Worm (Caenorhabditis elegans) whole organism, late embryonic: Measurements from ENCODE around the gene egl-36.
A peak's percentile ranks its signal among the peaks of the same experiment; 100 is the strongest.

Experiments
- C38D4.7 ChIP-seq: fragments of 200-800 bp; sonication (Bioruptor generic); optimal IDR thresholded peaks from 2 replicates; lab custom pipeline; 2018; ENCODE audit warnings: mild to moderate bottlenecking, missing genetic modification characterization, moderate library complexity, missing compliant biosample characterization
- F13H6.1 ChIP-seq: sonication (generic microtip); optimal IDR thresholded peaks from 2 replicates; lab custom pipeline; 2016; ENCODE audit warnings: missing genetic modification characterization, missing compliant biosample characterization
- T23F11.4 ChIP-seq: fragments of 200-800 bp; sonication (Bioruptor generic); optimal IDR thresholded peaks from 2 replicates; lab custom pipeline; 2018; ENCODE audit warnings: mild to moderate bottlenecking, missing genetic modification characterization, missing compliant biosample characterization
- ama-1 ChIP-seq: fragments of 150-350 bp; optimal IDR thresholded peaks from 2 replicates; lab custom pipeline; 2014
- ceh-18 ChIP-seq: sonication (generic microtip); optimal IDR thresholded peaks from 2 replicates; lab custom pipeline; 2016; ENCODE audit warnings: missing genetic modification characterization, missing compliant biosample characterization
- ceh-19 ChIP-seq: fragments of 200-800 bp; sonication (Bioruptor generic); optimal IDR thresholded peaks from 2 replicates; lab custom pipeline; 2018; ENCODE audit warnings: mild to moderate bottlenecking, missing genetic modification characterization, missing compliant biosample characterization
- ceh-2 ChIP-seq: sonication (generic microtip); optimal IDR thresholded peaks from 2 replicates; lab custom pipeline; 2016; ENCODE audit warnings: missing genotype, missing genetic modification characterization, missing compliant biosample characterization
- ceh-24 ChIP-seq: sonication (generic microtip); optimal IDR thresholded peaks from 2 replicates; lab custom pipeline; 2016; ENCODE audit warnings: mild to moderate bottlenecking, missing genetic modification characterization, missing compliant biosample characterization
- ceh-30 ChIP-seq: fragments of 150-350 bp; optimal IDR thresholded peaks from 2 replicates; lab custom pipeline; 2014; ENCODE audit warnings: missing biosample characterization, missing genetic modification characterization
- ceh-31 ChIP-seq: sonication (generic microtip); optimal IDR thresholded peaks from 2 replicates; lab custom pipeline; 2016; ENCODE audit warnings: missing genetic modification characterization, missing compliant biosample characterization
- ceh-34 ChIP-seq: sonication (generic microtip); optimal IDR thresholded peaks from 2 replicates; lab custom pipeline; 2016; ENCODE audit warnings: mild to moderate bottlenecking, missing genetic modification characterization, missing compliant biosample characterization
- ceh-45 ChIP-seq: fragments of 200-800 bp; sonication (Bioruptor generic); IDR thresholded peaks from 2 replicates; pipeline ENCODE4 v1.3.6; 2022; ENCODE audit warnings: missing genetic modification reagents, missing genetic modification characterization, missing compliant biosample characterization
- ceh-48 ChIP-seq: sonication (generic microtip); optimal IDR thresholded peaks from 2 replicates; lab custom pipeline; 2016; ENCODE audit warnings: missing genetic modification characterization, inconsistent platforms, missing compliant biosample characterization
- ceh-9 ChIP-seq: sonication (generic microtip); optimal IDR thresholded peaks from 2 replicates; lab custom pipeline; 2016; ENCODE audit warnings: mild to moderate bottlenecking, missing genetic modification characterization, inconsistent platforms, missing compliant biosample characterization
- che-1 ChIP-seq: sonication (generic microtip); optimal IDR thresholded peaks from 2 replicates; lab custom pipeline; 2016; ENCODE audit warnings: mild to moderate bottlenecking, missing genetic modification characterization, missing compliant biosample characterization
- elt-2 ChIP-seq: sonication (generic microtip); optimal IDR thresholded peaks from 2 replicates; lab custom pipeline; 2016; ENCODE audit warnings: missing genetic modification reagents, missing genetic modification characterization, missing compliant biosample characterization
- ets-4 ChIP-seq: sonication (generic microtip); optimal IDR thresholded peaks from 2 replicates; lab custom pipeline; 2016; ENCODE audit warnings: missing genetic modification characterization, missing compliant biosample characterization
- eyg-1 ChIP-seq: sonication (generic microtip); optimal IDR thresholded peaks from 2 replicates; lab custom pipeline; 2016; ENCODE audit warnings: missing genotype, missing genetic modification characterization, missing compliant biosample characterization
- fkh-6 ChIP-seq: sonication (generic microtip); optimal IDR thresholded peaks from 2 replicates; lab custom pipeline; 2016; ENCODE audit warnings: missing genetic modification characterization, missing compliant biosample characterization
- gmeb-2 ChIP-seq: sonication (generic microtip); optimal IDR thresholded peaks from 2 replicates; lab custom pipeline; 2016; ENCODE audit warnings: missing genetic modification characterization, inconsistent platforms, missing compliant biosample characterization
- hlh-13 ChIP-seq: fragments of 200-800 bp; sonication (Bioruptor generic); optimal IDR thresholded peaks from 2 replicates; lab custom pipeline; 2018; ENCODE audit warnings: mild to moderate bottlenecking, missing genetic modification characterization, missing compliant biosample characterization
- hlh-15 ChIP-seq: sonication (generic microtip); optimal IDR thresholded peaks from 2 replicates; lab custom pipeline; 2016; ENCODE audit warnings: missing genetic modification characterization, missing compliant biosample characterization
- hlh-30 ChIP-seq: sonication (generic microtip); optimal IDR thresholded peaks from 2 replicates; lab custom pipeline; 2017; ENCODE audit warnings: antibody characterized with exemption, missing genetic modification characterization, missing compliant biosample characterization; ENCODE audit not compliant: insufficient read depth
- hlh-6 ChIP-seq: sonication (generic microtip); optimal IDR thresholded peaks from 2 replicates; lab custom pipeline; 2016; ENCODE audit warnings: missing genotype, missing genetic modification characterization, missing compliant biosample characterization
- hlh-8 ChIP-seq: sonication (generic microtip); optimal IDR thresholded peaks from 2 replicates; lab custom pipeline; 2016; ENCODE audit warnings: missing genotype, missing genetic modification characterization, missing compliant biosample characterization
- lin-11 ChIP-seq: fragments of 200-800 bp; sonication (Bioruptor generic); optimal IDR thresholded peaks from 2 replicates; lab custom pipeline; 2018; ENCODE audit warnings: mild to moderate bottlenecking, missing genetic modification characterization, missing compliant biosample characterization
- nhr-232 ChIP-seq: sonication (generic microtip); optimal IDR thresholded peaks from 2 replicates; lab custom pipeline; 2016; ENCODE audit warnings: missing genetic modification characterization, missing compliant biosample characterization
- npax-4 ChIP-seq: sonication (generic microtip); optimal IDR thresholded peaks from 2 replicates; lab custom pipeline; 2016; ENCODE audit warnings: missing genetic modification characterization, missing compliant biosample characterization
- odd-2 ChIP-seq: sonication (generic microtip); optimal IDR thresholded peaks from 2 replicates; lab custom pipeline; 2017; ENCODE audit warnings: antibody characterized with exemption, mild to moderate bottlenecking, missing genetic modification characterization, missing compliant biosample characterization
- pax-1 ChIP-seq: fragments of 150-350 bp; optimal IDR thresholded peaks from 2 replicates; lab custom pipeline; 2014; ENCODE audit warnings: missing biosample characterization, missing genetic modification characterization
- pha-2 ChIP-seq: sonication (generic microtip); optimal IDR thresholded peaks from 2 replicates; lab custom pipeline; 2017; ENCODE audit warnings: mild to moderate bottlenecking, missing genetic modification characterization, missing compliant biosample characterization
- rnt-1 ChIP-seq: sonication (generic microtip); optimal IDR thresholded peaks from 2 replicates; lab custom pipeline; 2016; ENCODE audit warnings: missing genetic modification characterization, missing compliant biosample characterization
- sdc-2 ChIP-seq: sonication (generic microtip); optimal IDR thresholded peaks from 2 replicates; lab custom pipeline; 2016; ENCODE audit warnings: missing genotype, missing genetic modification characterization, missing compliant biosample characterization
- sox-4 ChIP-seq: sonication (generic microtip); optimal IDR thresholded peaks from 2 replicates; lab custom pipeline; 2017; ENCODE audit warnings: mild to moderate bottlenecking, missing genetic modification characterization, inconsistent platforms, missing compliant biosample characterization
- unc-42 ChIP-seq: sonication (generic microtip); optimal IDR thresholded peaks from 2 replicates; lab custom pipeline; 2016; ENCODE audit warnings: missing genotype, missing genetic modification characterization, missing compliant biosample characterization
- unc-86 ChIP-seq: sonication (generic microtip); optimal IDR thresholded peaks from 2 replicates; lab custom pipeline; 2016; ENCODE audit warnings: missing genetic modification characterization, missing compliant biosample characterization
- zip-5 ChIP-seq: sonication (generic microtip); optimal IDR thresholded peaks from 2 replicates; lab custom pipeline; 2016; ENCODE audit warnings: missing genetic modification characterization, missing compliant biosample characterization

Gene egl-36

DNA sequence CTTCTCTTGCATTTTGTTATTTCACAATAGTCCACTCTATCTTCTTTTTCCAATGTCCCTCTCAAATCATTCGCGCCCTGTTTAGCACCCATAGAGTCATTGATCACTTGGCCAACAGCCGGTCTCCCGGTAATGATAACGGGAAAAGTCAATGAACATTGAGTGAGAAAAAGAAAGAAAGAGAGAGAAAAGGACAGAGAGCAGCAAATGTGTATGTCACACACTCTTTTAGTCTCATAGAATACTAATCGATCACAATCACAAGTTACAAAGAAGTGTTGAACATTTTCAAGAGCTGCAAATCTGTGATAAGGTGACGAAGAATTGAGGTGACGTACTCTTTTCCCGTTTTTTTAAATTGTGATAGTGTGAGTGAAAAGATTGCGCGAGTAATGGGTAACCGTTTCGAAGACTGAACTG is 38.0 kb downstream of the egl-36 start (continued):
- TF ChIP-seq ceh-31 (tag; lab: Kevin White, UChicago): no peak

DNA sequence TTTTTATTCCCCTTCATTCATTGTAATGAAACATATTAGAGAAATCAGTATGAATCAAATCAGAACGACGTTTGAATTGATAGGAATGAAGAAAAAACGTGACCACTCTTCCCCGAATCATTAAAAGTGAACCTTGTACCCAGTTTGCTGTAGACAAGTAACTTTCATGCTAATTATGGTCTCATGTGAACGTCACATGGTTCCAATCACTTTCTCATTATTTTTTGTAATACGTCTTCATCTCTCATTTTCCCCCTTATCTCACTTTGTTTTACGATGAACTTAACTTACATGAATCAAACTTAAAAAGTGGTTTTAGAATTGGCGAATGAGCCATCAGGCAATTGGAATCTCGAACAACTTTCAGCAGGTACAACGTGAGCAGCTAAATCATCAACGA is 38.6 kb downstream of the egl-36 start:
- no peak for TF ChIP-seq ceh-30 (tag; lab: Kevin White, UChicago)
- no peak for TF ChIP-seq ceh-45
- no peak for TF ChIP-seq npax-4 (tag; lab: Kevin White, UChicago)
- TF ChIP-seq sox-4 (tag; lab: Kevin White, UChicago): no peak
- no peak for TF ChIP-seq zip-5 (tag; lab: Kevin White, UChicago)
- TF ChIP-seq unc-42 (tag; lab: Kevin White, UChicago): no peak
- TF ChIP-seq hlh-6 (tag; lab: Kevin White, UChicago): no peak
- TF ChIP-seq ceh-48 (tag; lab: Kevin White, UChicago): no peak
- TF ChIP-seq fkh-6: no peak
- no peak for TF ChIP-seq hlh-15 (tag; lab: Kevin White, UChicago)
- no peak for TF ChIP-seq elt-2 (tag; lab: Kevin White, UChicago)
- TF ChIP-seq T23F11.4 (GFP tag; lab: Kevin White, UChicago): no peak
- TF ChIP-seq ceh-24 (tag; lab: Kevin White, UChicago): no peak
- no peak for TF ChIP-seq hlh-13 (GFP tag; lab: Kevin White, UChicago)
- TF ChIP-seq, all 69 proteins: peak for 0

DNA sequence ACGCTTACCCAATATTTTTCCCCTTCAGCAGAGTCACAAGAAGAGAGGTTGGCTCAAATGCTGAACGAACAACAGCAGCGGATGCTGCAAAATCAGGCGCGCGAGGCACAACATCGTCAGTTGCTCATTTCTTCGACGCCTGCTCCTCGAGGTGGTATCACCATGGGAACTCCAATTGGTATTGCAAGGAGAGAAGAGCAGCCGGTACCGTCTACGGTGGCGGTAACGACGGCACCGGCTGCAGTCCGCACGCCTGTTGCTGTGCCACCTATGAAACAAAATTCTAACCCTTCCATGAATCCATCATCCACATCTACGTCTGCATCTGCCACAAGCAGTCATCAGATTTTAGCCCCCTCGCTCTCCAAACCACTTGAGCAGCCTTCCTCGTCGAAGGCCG is 40.7 kb downstream of the egl-36 start:
- TF ChIP-seq nhr-232 (tag; lab: Kevin White, UChicago) (no peak), ceh-9 (no peak), ceh-34 (tag; lab: Kevin White, UChicago) (no peak), pax-1 (no peak), T23F11.4 (GFP tag; lab: Kevin White, UChicago) (no peak), che-1 (tag; lab: Kevin White, UChicago) (no peak), hlh-15 (tag; lab: Kevin White, UChicago) (no peak), ceh-31 (tag; lab: Kevin White, UChicago) (no peak), ama-1 (lab: Kevin White, UChicago) (no peak), zip-5 (tag; lab: Kevin White, UChicago) (no peak), ceh-19 (GFP tag; lab: Kevin White, UChicago) (no peak), lin-11 (no peak), ceh-18 (tag; lab: Kevin White, UChicago) (no peak), C38D4.7 (GFP tag; lab: Kevin White, UChicago) (no peak), eyg-1 (no peak), ceh-48 (tag; lab: Kevin White, UChicago) (no peak), ceh-2 (tag; lab: Kevin White, UChicago) (no peak), elt-2 (tag; lab: Kevin White, UChicago) (no peak), ets-4 (tag; lab: Kevin White, UChicago) (no peak), unc-86 (tag; lab: Kevin White, UChicago) (no peak)

DNA sequence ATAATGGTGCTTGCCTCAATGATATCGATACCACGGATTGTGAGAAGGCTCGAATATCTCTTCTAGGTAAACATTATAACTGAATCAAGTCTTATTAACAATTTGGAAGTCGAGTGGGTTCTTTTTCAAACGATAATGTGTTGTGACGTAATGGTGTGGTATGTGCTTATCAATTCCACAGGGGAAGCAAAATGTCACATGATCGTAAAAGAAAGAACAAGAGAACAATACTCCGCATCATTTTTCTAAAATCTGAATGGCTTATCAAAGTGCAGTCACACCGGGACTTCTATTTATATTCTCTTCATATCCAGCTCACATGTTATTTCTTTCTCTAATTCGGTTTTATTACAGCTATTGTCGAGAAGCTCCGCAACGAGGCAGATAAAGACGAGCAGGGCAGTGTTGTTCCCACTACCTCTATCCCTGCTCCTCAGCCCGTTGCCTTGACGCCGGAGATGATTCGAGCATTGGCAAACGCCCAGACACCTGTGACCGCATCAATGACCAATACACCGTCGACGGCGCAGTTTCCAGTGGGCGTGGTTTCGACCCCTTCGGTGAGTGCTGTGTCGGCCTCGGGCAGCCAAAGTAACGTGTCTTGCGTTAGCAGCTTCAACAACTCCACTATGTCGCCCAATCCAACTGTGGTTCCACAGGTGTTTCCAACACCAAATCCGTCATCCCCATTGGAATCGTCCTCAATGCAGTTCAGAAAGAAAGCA is 46.6 kb downstream of the egl-36 start:
- TF ChIP-seq unc-42 (tag; lab: Kevin White, UChicago): no peak
- TF ChIP-seq odd-2 (tag; lab: Kevin White, UChicago): no peak
- TF ChIP-seq pha-2 (tag; lab: Kevin White, UChicago): no peak
- no peak for TF ChIP-seq sdc-2 (tag; lab: Kevin White, UChicago)
- no peak for TF ChIP-seq ceh-31 (tag; lab: Kevin White, UChicago)
- TF ChIP-seq elt-2 (tag; lab: Kevin White, UChicago): peak; percentile 12
- no peak for TF ChIP-seq hlh-30 (tag; lab: Kevin White, UChicago)

DNA sequence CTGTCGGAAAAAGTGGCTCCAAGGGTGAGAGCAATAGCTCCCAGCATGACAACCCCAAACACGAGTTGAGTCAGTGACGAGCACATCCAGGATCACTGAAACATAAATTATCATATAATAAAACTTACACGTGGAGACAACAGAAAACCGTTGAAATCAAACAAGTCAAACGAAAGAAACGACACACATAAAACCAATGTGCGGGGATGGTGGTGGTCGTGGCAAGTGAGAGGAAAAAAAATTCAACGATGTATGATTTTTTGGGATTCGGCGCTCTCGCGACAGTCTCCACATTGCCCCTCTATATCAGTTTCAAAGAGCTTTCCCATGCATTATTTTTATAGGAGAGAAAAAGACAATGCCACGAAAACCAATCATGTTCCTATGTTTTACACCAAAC is 49.7 kb downstream of the egl-36 start, which contains the start of gene clc-4:
TSS of gene clc-4 (minus strand) at position 101 of the 400 bp plus-strand sequence.
- no peak for TF ChIP-seq rnt-1 (tag; lab: Kevin White, UChicago)
- TF ChIP-seq ceh-18 (tag; lab: Kevin White, UChicago): no peak
- TF ChIP-seq F13H6.1 (tag; lab: Kevin White, UChicago): no peak
- TF ChIP-seq gmeb-2 (tag; lab: Kevin White, UChicago): no peak
- no peak for TF ChIP-seq hlh-8 (tag; lab: Kevin White, UChicago)
- TF ChIP-seq ceh-34 (tag; lab: Kevin White, UChicago): no peak
- TF ChIP-seq npax-4 (tag; lab: Kevin White, UChicago): no peak
- no peak for TF ChIP-seq odd-2 (tag; lab: Kevin White, UChicago)
